Fruit fly (Drosophila melanogaster) whole organism, embryonic: ENCODE results near the gene CG12507.

Experiments used
- ATbp ChIP-seq: fragments of 200-800 bp; sonication (Bioruptor generic); optimal IDR thresholded peaks from 2 replicates; lab custom pipeline; 2017; ENCODE audit warnings: missing biosample characterization, mild to moderate bottlenecking, missing genetic modification characterization, missing genetic modification reagents
- CG10543 ChIP-seq: fragments of 200-800 bp; sonication (Bioruptor generic); optimal IDR thresholded peaks from 3 replicates; lab custom pipeline; 2017; ENCODE audit warnings: missing biosample characterization, mild to moderate bottlenecking, missing genetic modification characterization, moderate library complexity
- CG10565 ChIP-seq: fragments of 200-800 bp; sonication (Bioruptor generic); optimal IDR thresholded peaks from 3 replicates; lab custom pipeline; 2016; ENCODE audit warnings: missing biosample characterization, mild to moderate bottlenecking, missing genetic modification characterization
- CG15601 ChIP-seq: fragments of 200-800 bp; sonication (Bioruptor generic); optimal IDR thresholded peaks from 3 replicates; lab custom pipeline; 2019; ENCODE audit warnings: missing biosample characterization, mild to moderate bottlenecking, missing genetic modification characterization, moderate library complexity
- CG16863 ChIP-seq: fragments of 200-800 bp; sonication (Bioruptor generic); optimal IDR thresholded peaks from 3 replicates; lab custom pipeline; 2016; ENCODE audit warnings: missing biosample characterization, missing genetic modification characterization
- CG1832 ChIP-seq: fragments of 200-800 bp; sonication (Bioruptor generic); optimal IDR thresholded peaks from 2 replicates; lab custom pipeline; 2017; ENCODE audit warnings: missing biosample characterization, mild to moderate bottlenecking, missing genetic modification characterization, inconsistent platforms
- CG18764 ChIP-seq: fragments of 200-800 bp; sonication (Bioruptor generic); optimal IDR thresholded peaks from 3 replicates; lab custom pipeline; 2016; ENCODE audit warnings: missing biosample characterization, missing genetic modification characterization
- CG2116 ChIP-seq: fragments of 200-800 bp; sonication (Bioruptor generic); optimal IDR thresholded peaks from 3 replicates; lab custom pipeline; 2018; ENCODE audit warnings: missing biosample characterization, mild to moderate bottlenecking, missing genetic modification characterization
- CG3407 ChIP-seq: fragments of 200-800 bp; sonication (Bioruptor generic); optimal IDR thresholded peaks from 2 replicates; lab custom pipeline; 2018; ENCODE audit warnings: missing biosample characterization, mild to moderate bottlenecking, missing genetic modification characterization
- CG34422 ChIP-seq: fragments of 200-800 bp; sonication (Bioruptor generic); IDR thresholded peaks from 3 replicates; pipeline ENCODE4 v1.3.6; 2022; ENCODE audit warnings: missing biosample characterization, missing genetic modification characterization
- CG4424 ChIP-seq: fragments of 200-800 bp; sonication (Bioruptor generic); optimal IDR thresholded peaks from 3 replicates; lab custom pipeline; 2016; ENCODE audit warnings: missing biosample characterization, missing genetic modification characterization
- CG4707 ChIP-seq: fragments of 200-800 bp; sonication (Bioruptor generic); optimal IDR thresholded peaks from 2 replicates; lab custom pipeline; 2018; ENCODE audit warnings: missing biosample characterization, mild to moderate bottlenecking, missing genetic modification characterization, moderate library complexity
- D19B ChIP-seq: fragments of 200-800 bp; sonication (Bioruptor generic); optimal IDR thresholded peaks from 2 replicates; lab custom pipeline; 2017; ENCODE audit warnings: missing biosample characterization, mild to moderate bottlenecking, missing genetic modification characterization
- Dref ChIP-seq: fragments of 200-800 bp; sonication (Bioruptor generic); IDR thresholded peaks from 2 replicates; pipeline ENCODE4 v1.3.6; 2022; ENCODE audit warnings: missing biosample characterization, missing genetic modification characterization
- Fer2 ChIP-seq: fragments of 200-800 bp; sonication (Bioruptor generic); optimal IDR thresholded peaks from 2 replicates; lab custom pipeline; 2018; ENCODE audit warnings: missing biosample characterization, mild to moderate bottlenecking, missing genetic modification characterization, moderate library complexity
- HLH54F ChIP-seq: fragments of 200-800 bp; sonication (Bioruptor generic); optimal IDR thresholded peaks from 3 replicates; lab custom pipeline; 2016; ENCODE audit warnings: missing biosample characterization, missing genetic modification characterization
- HmgZ ChIP-seq: fragments of 200-800 bp; sonication (Bioruptor generic); optimal IDR thresholded peaks from 2 replicates; lab custom pipeline; 2018; ENCODE audit warnings: missing biosample characterization, mild to moderate bottlenecking, missing genetic modification characterization
- Hr39 ChIP-seq: fragments of >200 bp; optimal IDR thresholded peaks from 2 replicates; lab custom pipeline; 2017
- NC2β ChIP-seq: fragments of 200-800 bp; sonication (Bioruptor generic); optimal IDR thresholded peaks from 2 replicates; lab custom pipeline; 2016; ENCODE audit warnings: missing biosample characterization, missing genetic modification characterization
- NFAT ChIP-seq: fragments of 200-800 bp; sonication (Bioruptor generic); IDR thresholded peaks from 2 replicates; pipeline ENCODE4 v1.3.6; 2022; ENCODE audit warnings: missing biosample characterization, missing genetic modification characterization
- Nf-YB ChIP-seq: fragments of 200-800 bp; sonication (Bioruptor generic); optimal IDR thresholded peaks from 3 replicates; lab custom pipeline; 2019; ENCODE audit warnings: missing biosample characterization, mild to moderate bottlenecking, missing genetic modification characterization, moderate library complexity
- Poxn ChIP-seq: fragments of 200-800 bp; sonication (Bioruptor generic); IDR thresholded peaks from 2 replicates; pipeline ENCODE4 v1.3.6; 2022; ENCODE audit warnings: missing biosample characterization, missing genetic modification characterization
- Xbp1 ChIP-seq: fragments of 200-800 bp; sonication (Bioruptor generic); optimal IDR thresholded peaks from 3 replicates; lab custom pipeline; 2016; ENCODE audit warnings: missing biosample characterization, mild to moderate bottlenecking, missing genetic modification characterization
- aop ChIP-seq: fragments of 200-800 bp; sonication (Bioruptor generic); IDR thresholded peaks from 2 replicates; pipeline ENCODE4 v1.3.6; 2022; ENCODE audit warnings: missing biosample characterization, missing genetic modification characterization
- ash1 ChIP-seq: fragments of 200-800 bp; sonication (Bioruptor generic); optimal IDR thresholded peaks from 2 replicates; lab custom pipeline; 2018; ENCODE audit warnings: missing biosample characterization, mild to moderate bottlenecking, missing genetic modification characterization
- bcd ChIP-seq: fragments of 200-800 bp; sonication (Bioruptor generic); optimal IDR thresholded peaks from 2 replicates; lab custom pipeline; 2017; ENCODE audit warnings: missing biosample characterization, mild to moderate bottlenecking, missing genetic modification characterization
- cato ChIP-seq: fragments of 200-800 bp; sonication (Bioruptor generic); optimal IDR thresholded peaks from 2 replicates; lab custom pipeline; 2016; ENCODE audit warnings: missing biosample characterization, missing genetic modification characterization, borderline replicate concordance
- caup ChIP-seq: fragments of 200-800 bp; sonication (Bioruptor generic); optimal IDR thresholded peaks from 3 replicates; lab custom pipeline; 2017; ENCODE audit warnings: missing biosample characterization, mild to moderate bottlenecking, missing genetic modification characterization, moderate library complexity; ENCODE audit not compliant: severe bottlenecking
- dimm ChIP-seq: fragments of 200-800 bp; sonication (Bioruptor generic); IDR thresholded peaks from 2 replicates; pipeline ENCODE4 v1.3.6; 2022; ENCODE audit warnings: missing biosample characterization, missing genetic modification characterization
- disco-r ChIP-seq: fragments of 200-800 bp; sonication (Bioruptor generic); optimal IDR thresholded peaks from 2 replicates; lab custom pipeline; 2016; ENCODE audit warnings: missing biosample characterization, missing genetic modification characterization
- dmrt99B ChIP-seq: fragments of 200-800 bp; sonication (Bioruptor generic); optimal IDR thresholded peaks from 2 replicates; lab custom pipeline; 2018; ENCODE audit warnings: missing biosample characterization, mild to moderate bottlenecking, missing genetic modification characterization, moderate library complexity
- ems ChIP-seq: fragments of 200-800 bp; sonication (Bioruptor generic); optimal IDR thresholded peaks from 3 replicates; lab custom pipeline; 2016; ENCODE audit warnings: missing biosample characterization, missing genetic modification characterization
- esg ChIP-seq: fragments of 200-800 bp; sonication (Bioruptor generic); conservative IDR thresholded peaks from 2 replicates; pipeline ENCODE4 v1.3.6; 2022; ENCODE audit warnings: missing biosample characterization, missing genetic modification characterization
- gsb-n ChIP-seq: fragments of 200-800 bp; sonication (Bioruptor generic); optimal IDR thresholded peaks from 3 replicates; lab custom pipeline; 2018; ENCODE audit warnings: missing biosample characterization, mild to moderate bottlenecking, missing genetic modification characterization
- h ChIP-seq: fragments of >200 bp; optimal IDR thresholded peaks from 2 replicates; lab custom pipeline; 2017
- hb ChIP-seq: fragments of 200-800 bp; sonication (Bioruptor generic); IDR thresholded peaks from 3 replicates; pipeline ENCODE4 v1.3.6; 2022; ENCODE audit warnings: missing biosample characterization, missing genetic modification characterization; ENCODE audit not compliant: partially characterized antibody
- ind ChIP-seq: fragments of 200-800 bp; sonication (Bioruptor generic); optimal IDR thresholded peaks from 3 replicates; lab custom pipeline; 2016; ENCODE audit warnings: missing biosample characterization, missing genetic modification characterization
- insv ChIP-seq, 2 experiments: fragments of 200-800 bp; sonication (Bioruptor generic); optimal IDR thresholded peaks; 3 replicates each; lab custom pipeline; 2016 to 2018; ENCODE audit warnings: missing biosample characterization in 2 of 2, missing genetic modification characterization in 2 of 2
- lab ChIP-seq: fragments of 200-800 bp; sonication (Bioruptor generic); optimal IDR thresholded peaks from 3 replicates; lab custom pipeline; 2017; ENCODE audit warnings: missing biosample characterization, missing genetic modification characterization, mild to moderate bottlenecking, moderate library complexity, missing genetic modification reagents
- lola ChIP-seq, 3 experiments: fragments of >200 bp in 2 of 3; fragments of 200-800 bp in 1 of 3; sonication (Bioruptor generic) in 1 of 3; optimal IDR thresholded peaks; 2 replicates each; lab custom pipeline; 2017 to 2019; ENCODE audit warnings: missing biosample characterization in 3 of 3, missing genetic modification characterization in 3 of 3, mild to moderate bottlenecking in 1 of 3, moderate library complexity in 1 of 3
- mam ChIP-seq: fragments of 200-800 bp; sonication (Bioruptor generic); optimal IDR thresholded peaks from 3 replicates; lab custom pipeline; 2016; ENCODE audit warnings: missing biosample characterization, missing genetic modification characterization
- nmo ChIP-seq: fragments of 200-800 bp; sonication (Bioruptor generic); optimal IDR thresholded peaks from 2 replicates; lab custom pipeline; 2018; ENCODE audit warnings: missing biosample characterization, mild to moderate bottlenecking, missing genetic modification characterization, moderate library complexity
- otp ChIP-seq: fragments of 200-800 bp; sonication (Bioruptor generic); IDR thresholded peaks from 3 replicates; pipeline ENCODE4, ENCODE4 v1.3.6; 2022; ENCODE audit warnings: missing biosample characterization, missing genetic modification characterization
- seq ChIP-seq: fragments of 200-800 bp; sonication (Bioruptor generic); IDR thresholded peaks from 2 replicates; pipeline ENCODE4 v1.3.6; 2022; ENCODE audit warnings: missing biosample characterization, missing genetic modification characterization
- shn ChIP-seq: fragments of 200-800 bp; sonication (Bioruptor generic); optimal IDR thresholded peaks from 3 replicates; lab custom pipeline; 2016; ENCODE audit warnings: missing biosample characterization, missing genetic modification characterization
- sna ChIP-seq: fragments of 200-800 bp; sonication (Bioruptor generic); IDR thresholded peaks from 2 replicates; pipeline ENCODE4 v1.3.6; 2022; ENCODE audit warnings: missing biosample characterization, missing genetic modification characterization; ENCODE audit not compliant: partially characterized antibody
- tin ChIP-seq: fragments of 200-800 bp; sonication (Bioruptor generic); optimal IDR thresholded peaks from 3 replicates; lab custom pipeline; 2016; ENCODE audit warnings: missing biosample characterization, missing genetic modification characterization
- tll ChIP-seq, 2 experiments: fragments of 200-800 bp in 1 of 2; fragments of >200 bp in 1 of 2; sonication (Bioruptor generic) in 1 of 2; optimal IDR thresholded peaks; 2 replicates each; lab custom pipeline; 2017 to 2019; ENCODE audit warnings: missing biosample characterization in 2 of 2, missing genetic modification characterization in 2 of 2, mild to moderate bottlenecking in 1 of 2, moderate library complexity in 1 of 2
- tna ChIP-seq: fragments of 200-800 bp; sonication (Bioruptor generic); IDR thresholded peaks from 2 replicates; pipeline ENCODE4 v1.3.6; 2022; ENCODE audit warnings: missing biosample characterization, missing genetic modification characterization; ENCODE audit not compliant: partially characterized antibody
- vvl ChIP-seq: fragments of 200-800 bp; sonication (Bioruptor generic); IDR thresholded peaks from 2 replicates; pipeline ENCODE4 v1.3.6; 2022; ENCODE audit warnings: missing biosample characterization, missing genetic modification characterization
- zen ChIP-seq: fragments of 200-800 bp; sonication (Bioruptor generic); optimal IDR thresholded peaks from 3 replicates; lab custom pipeline; 2018; ENCODE audit warnings: missing biosample characterization, mild to moderate bottlenecking, missing genetic modification characterization, moderate library complexity

CG12507 gene

DNA sequence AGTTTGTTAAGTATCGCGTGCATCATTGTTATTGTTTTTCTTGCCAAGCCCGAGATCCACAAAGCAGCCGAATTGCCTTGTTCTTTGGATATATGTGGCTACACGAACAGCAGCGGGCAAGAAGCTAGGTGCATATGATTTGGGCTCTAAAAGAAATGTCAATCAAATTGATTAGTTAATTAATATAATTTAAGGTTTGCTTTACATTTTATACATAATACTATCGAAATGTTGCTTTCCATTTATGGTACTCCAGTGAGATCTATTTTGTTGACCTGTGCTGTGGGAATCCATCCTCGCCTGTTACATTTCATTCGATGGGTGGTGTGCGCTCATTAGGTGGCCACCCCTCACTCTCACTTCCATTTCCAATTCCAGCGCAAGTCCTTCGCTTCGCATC, 2.9 kb downstream of the CG12507 start:
- peak; percentile 73 for TF ChIP-seq caup (GFP tag; lab: Kevin White, UChicago)
- peak; percentile 77 for TF ChIP-seq CG4424 (GFP tag; lab: Kevin White, UChicago)
- TF ChIP-seq ems (GFP tag; lab: Kevin White, UChicago), result peak; percentile 28
- no peak for TF ChIP-seq shn (GFP tag; lab: Kevin White, UChicago)
- peak; percentile 67 for TF ChIP-seq CG18764 (GFP tag; lab: Kevin White, UChicago)
- no peak for TF ChIP-seq dimm (GFP tag; lab: Robert Waterston, UW)
- TF ChIP-seq dmrt99B (tag; lab: Kevin White, UChicago), result peak; percentile 84
- TF ChIP-seq CG16863 (GFP tag; lab: Kevin White, UChicago), result peak; percentile 30
- TF ChIP-seq cato, result peak; percentile 47
- TF ChIP-seq zen (tag; lab: Kevin White, UChicago), result peak; percentile 81
- TF ChIP-seq Hr39 (lab: Kevin White, UChicago), result no peak
- TF ChIP-seq CG10565 (GFP tag; lab: Kevin White, UChicago), result no peak
- peak; percentile 72 for TF ChIP-seq ATbp (GFP tag; lab: Kevin White, UChicago)
- TF ChIP-seq lola (GFP tag; optimal IDR thresholded peaks at IDR 0.05; lab: Kevin White, UChicago), result peak in 1 of 3 experiments; percentile 79
- TF ChIP-seq sna (GFP tag; lab: Robert Waterston, UW), result no peak
- TF ChIP-seq HmgZ (tag; lab: Kevin White, UChicago), result peak; percentile 71
- TF ChIP-seq tna (GFP tag; lab: Robert Waterston, UW), result no peak
- TF ChIP-seq lab (GFP tag; lab: Kevin White, UChicago), result peak; percentile 89
- TF ChIP-seq ind (GFP tag; lab: Kevin White, UChicago), result peak; percentile 69
- TF ChIP-seq Xbp1 (GFP tag; lab: Kevin White, UChicago), result peak; percentile 78
- peak; percentile 13 for TF ChIP-seq CG2116 (GFP tag; lab: Kevin White, UChicago)
- peak; percentile 80 for TF ChIP-seq tin (GFP tag; lab: Kevin White, UChicago)
- peak; percentile 61 for TF ChIP-seq mam (GFP tag; lab: Kevin White, UChicago)
- TF ChIP-seq h (lab: Kevin White, UChicago), result no peak
- TF ChIP-seq disco-r (GFP tag; lab: Kevin White, UChicago), result no peak
- TF ChIP-seq vvl (GFP tag; lab: Robert Waterston, UW), result peak; percentile 90
- TF ChIP-seq ash1, result no peak
- TF ChIP-seq Poxn (GFP tag; lab: Robert Waterston, UW), result no peak
- TF ChIP-seq esg (GFP tag; lab: Robert Waterston, UW), result peak; percentile 77
- no peak for TF ChIP-seq insv (GFP tag; optimal IDR thresholded peaks at IDR 0.05; lab: Kevin White, UChicago)
- peak; percentile 50 for TF ChIP-seq Nf-YB (GFP tag; lab: Kevin White, UChicago)
- TF ChIP-seq nmo (GFP tag; lab: Kevin White, UChicago), result peak; percentile 83
- TF ChIP-seq Fer2, result peak; percentile 48
- TF ChIP-seq aop (GFP tag; lab: Robert Waterston, UW), result no peak
- TF ChIP-seq Dref (GFP tag; lab: Robert Waterston, UW), result no peak
- peak; percentile 42 for TF ChIP-seq NC2β
- peak; percentile 53 for TF ChIP-seq CG4707 (GFP tag; lab: Kevin White, UChicago)
- peak; percentile 23 for TF ChIP-seq CG10543 (GFP tag; lab: Kevin White, UChicago)
- TF ChIP-seq CG1832 (GFP tag; lab: Kevin White, UChicago), result no peak
- TF ChIP-seq otp, result peak; percentile 77; the same call in 2 of the 3 replicates
- peak; percentile 19 for TF ChIP-seq HLH54F (GFP tag; lab: Kevin White, UChicago)
- peak; percentile 68 for TF ChIP-seq CG15601 (tag; lab: Kevin White, UChicago)
- TF ChIP-seq CG3407 (GFP tag; lab: Kevin White, UChicago), result peak; percentile 42
- TF ChIP-seq D19B, result peak; percentile 25
- peak; percentile 85 for TF ChIP-seq seq (GFP tag; lab: Robert Waterston, UW)
- TF ChIP-seq gsb-n (tag; lab: Kevin White, UChicago), result peak; percentile 83
- peak; percentile 68 for TF ChIP-seq bcd (GFP tag; lab: Kevin White, UChicago)
- TF ChIP-seq CG34422 (GFP tag; lab: Robert Waterston, UW), result peak; percentile 83
- TF ChIP-seq NFAT (GFP tag; lab: Robert Waterston, UW), result peak; percentile 41
- no peak for TF ChIP-seq hb
- TF ChIP-seq tll (GFP tag; optimal IDR thresholded peaks at IDR 0.05; lab: Kevin White, UChicago), result no peak
